In the genomic region with DNA sequence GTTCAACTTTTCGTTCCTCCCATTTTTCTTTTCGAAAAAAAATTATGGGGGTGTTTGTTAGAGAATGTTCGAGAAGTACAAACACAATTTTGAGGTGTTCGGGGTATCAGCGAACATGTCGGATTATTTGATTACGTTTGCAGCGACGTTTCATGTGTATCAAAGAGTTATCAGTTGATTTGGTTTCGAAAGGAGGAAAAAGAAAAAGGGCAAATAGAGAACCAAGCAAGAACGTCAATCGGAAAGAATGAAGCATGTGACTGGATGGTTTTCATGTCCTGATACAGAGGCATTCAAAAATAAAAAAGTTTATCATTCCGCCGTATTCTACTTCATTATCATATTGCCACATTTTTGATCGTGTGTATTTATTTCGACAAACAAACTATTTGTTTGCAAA, we compare ENCODE assay signal across 1 worm cellular context.
TF ChIP-seq lines count a peak whose summit lies in the region.

No protein-coding gene starts in this region.

TF ChIP-seq in whole organism, L1 larva, 84 proteins besides CTCF, POLR2A, EP300 and RAD21 (continued from another document):
- TF ChIP-seq snu-23 (GFP tag; optimal IDR thresholded peaks at IDR 0.05; lab: Kevin White, UChicago) (no peak), nhr-71 (tag; optimal IDR thresholded peaks at IDR 0.05; lab: Kevin White, UChicago) (no peak)
